Fruit fly (Drosophila melanogaster) whole organism, adult: ENCODE data around the gene CG12679.

ENCODE experiments used
- CG12768 ChIP-seq: fragments of 200-800 bp; sonication (Bioruptor generic); optimal IDR thresholded peaks from 2 replicates; lab custom pipeline; 2017; ENCODE audit warnings: missing biosample characterization, missing genetic modification characterization, mild to moderate bottlenecking, moderate library complexity, missing genetic modification reagents
- CG33017 ChIP-seq: fragments of 200-800 bp; sonication (Bioruptor generic); optimal IDR thresholded peaks from 2 replicates; lab custom pipeline; 2018; ENCODE audit warnings: missing biosample characterization, mild to moderate bottlenecking, missing genetic modification characterization, moderate library complexity
- CG7101 ChIP-seq: fragments of 200-800 bp; sonication (Bioruptor generic); optimal IDR thresholded peaks from 2 replicates; lab custom pipeline; 2018; ENCODE audit warnings: missing biosample characterization, mild to moderate bottlenecking, missing genetic modification characterization, moderate library complexity
- Mnt ChIP-seq: fragments of 200-800 bp; sonication (Bioruptor generic); optimal IDR thresholded peaks from 2 replicates; lab custom pipeline; 2016; ENCODE audit warnings: missing biosample characterization, mild to moderate bottlenecking, missing genetic modification characterization
- cic ChIP-seq: fragments of 200-800 bp; sonication (Bioruptor generic); optimal IDR thresholded peaks from 2 replicates; lab custom pipeline; 2017; ENCODE audit warnings: missing biosample characterization, mild to moderate bottlenecking, missing genetic modification characterization, moderate library complexity
- cnc ChIP-seq, 2 experiments: fragments of >200 bp; optimal IDR thresholded peaks; 2 replicates each; lab custom pipeline; 2017
- kay ChIP-seq: fragments of 200-800 bp; sonication (Bioruptor generic); peaks from one replicate; lab custom pipeline; 2016; ENCODE audit warnings: missing biosample characterization, missing genetic modification characterization, borderline replicate concordance
- ovo ChIP-seq: fragments of 200-800 bp; sonication (Bioruptor generic); optimal IDR thresholded peaks from 2 replicates; lab custom pipeline; 2016; ENCODE audit warnings: missing biosample characterization, missing genetic modification characterization
- tj ChIP-seq: fragments of 200-800 bp; sonication (Bioruptor generic); optimal IDR thresholded peaks from 3 replicates; lab custom pipeline; 2017; ENCODE audit warnings: missing biosample characterization, mild to moderate bottlenecking, missing genetic modification characterization, moderate library complexity

DNA sequence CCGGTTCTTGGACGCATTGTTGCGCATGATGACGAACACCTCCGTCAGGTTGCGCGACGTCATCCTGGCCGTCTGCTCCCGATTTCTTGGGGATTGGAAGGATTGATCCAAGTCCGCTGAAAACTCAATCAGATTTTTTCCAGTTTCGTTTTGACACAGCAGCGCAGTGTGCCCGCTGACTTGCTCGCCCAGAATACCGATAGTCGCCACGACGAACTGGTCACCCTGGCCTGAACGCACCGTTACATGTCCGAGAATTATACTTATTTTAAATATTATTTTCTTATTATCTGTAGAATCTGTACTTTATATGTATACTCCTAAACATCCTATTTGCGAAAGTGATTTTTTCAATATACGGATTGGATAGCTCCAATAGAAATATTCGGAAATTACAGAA lies 17.3 kb upstream of the CG12679 start, which contains the start of gene Syx16:
- TF ChIP-seq Mnt (GFP tag; lab: Kevin White, UChicago) (no peak), CG12768 (no peak), kay (GFP tag; lab: Kevin White, UChicago) (no peak), CG33017 (no peak), cic (GFP tag; lab: Kevin White, UChicago) (no peak), tj (GFP tag; lab: Kevin White, UChicago) (no peak), ovo (GFP tag; lab: Kevin White, UChicago) (no peak), CG7101 (tag; lab: Kevin White, UChicago) (no peak), cnc (optimal IDR thresholded peaks at IDR 0.05; lab: Kevin White, UChicago) (no peak)
